Worm (Caenorhabditis elegans) whole organism, mixed stage, embryonic: Measurements from ENCODE around the gene spn-4.

Experiments
- mab-5 ChIP-seq: fragments of 150-350 bp; optimal IDR thresholded peaks from 2 replicates; lab custom pipeline; 2014; ENCODE audit warnings: missing biosample characterization, missing genetic modification characterization
- nhr-28 ChIP-seq: fragments of 150-350 bp; optimal IDR thresholded peaks from 2 replicates; lab custom pipeline; 2014; ENCODE audit warnings: missing biosample characterization, missing genetic modification characterization
- snpc-4 ChIP-seq: fragments of 150-350 bp; optimal IDR thresholded peaks from 2 replicates; lab custom pipeline; 2014; ENCODE audit warnings: missing biosample characterization, missing genetic modification characterization
- unc-62 ChIP-seq: fragments of 150-350 bp; optimal IDR thresholded peaks from 2 replicates; lab custom pipeline; 2014; ENCODE audit warnings: missing biosample characterization, missing genetic modification reagents, missing genetic modification characterization

- TF ChIP-seq unc-62 (GFP tag; lab: Kevin White, UChicago) (no peak), snpc-4 (no peak), nhr-28 (tag; lab: Kevin White, UChicago) (no peak), mab-5 (tag; lab: Kevin White, UChicago) (no peak)
Measured at ce11 chrV:6817184-6817583, 32.5 kb upstream of the spn-4 start, which contains the start of gene dmsr-14.
